Worm (Caenorhabditis elegans): Measurements from ENCODE around the gene zhit-3.

zhit-3 gene

ce11 chrV:10166368-10166767 lies 45.6 kb downstream of the zhit-3 start, which contains the start of gene C51E3.6:
Gene C51E3.6 (minus strand): TSS chrV:10166468.
- TF ChIP-seq ceh-9 (tag; optimal IDR thresholded peaks at IDR 0.05) (no peak), pha-4 (tag; optimal IDR thresholded peaks at IDR 0.05) (no peak), fkh-6 (tag; optimal IDR thresholded peaks at IDR 0.05) (no peak), hlh-13 (GFP tag; optimal IDR thresholded peaks at IDR 0.05) (no peak), mec-3 (tag; optimal IDR thresholded peaks at IDR 0.05; ENCODE audit: borderline replicate concordance) (no peak)

- TF ChIP-seq lin-11 (tag; optimal IDR thresholded peaks at IDR 0.05): no peak
- peak; percentile 29 for TF ChIP-seq elt-2 (tag; optimal IDR thresholded peaks at IDR 0.05)
These were observed 51.0 kb downstream of the zhit-3 start, which contains the start of gene C51E3.10 for ce11 chrV:10160954-10161353. Gene C51E3.10 (minus strand): TSS chrV:10161134.

Data from whole organism, late embryonic.